Fruit fly (Drosophila melanogaster): ENCODE measurements around the gene CG42655.

DNA sequence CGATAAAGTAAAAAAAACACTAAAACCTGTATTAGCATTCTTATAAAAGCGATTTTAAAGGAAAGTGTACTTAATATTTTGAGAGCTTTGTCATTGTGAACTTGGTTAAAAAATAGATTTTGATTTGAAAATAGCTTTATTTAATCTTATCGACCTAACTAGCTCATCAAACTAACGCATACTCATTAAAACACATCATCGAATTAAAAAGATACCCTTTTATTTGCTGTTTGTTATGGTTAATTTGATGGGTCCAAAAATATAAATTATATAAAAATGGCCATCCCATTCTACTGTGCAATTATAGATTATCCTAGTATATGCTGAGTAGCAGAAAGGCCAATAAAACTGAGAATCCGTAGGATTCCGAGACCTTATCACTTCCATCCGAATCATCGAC, 2.5 kb downstream of the CG42655 start, which contains the start of gene CG32219:
- TF ChIP-seq Antp (GFP tag; optimal IDR thresholded peaks at IDR 0.05): no peak
- no peak for TF ChIP-seq CG3065 (GFP tag; optimal IDR thresholded peaks at IDR 0.05)
- no peak for TF ChIP-seq da (GFP tag; optimal IDR thresholded peaks at IDR 0.05)
- TF ChIP-seq h (optimal IDR thresholded peaks at IDR 0.05): no peak
- TF ChIP-seq CG7556 (GFP tag; optimal IDR thresholded peaks at IDR 0.05): no peak
- no peak for TF ChIP-seq sisA (GFP tag; IDR thresholded peaks at IDR 0.05)
- TF ChIP-seq Hr39 (optimal IDR thresholded peaks at IDR 0.05): no peak
- TF ChIP-seq CG17385 (GFP tag; optimal IDR thresholded peaks at IDR 0.05): no peak
- no peak for TF ChIP-seq CG8359 (GFP tag; optimal IDR thresholded peaks at IDR 0.05; ENCODE audit: borderline replicate concordance)
- no peak for TF ChIP-seq kni (GFP tag; optimal IDR thresholded peaks at IDR 0.05)
